Fruit fly (Drosophila melanogaster): ENCODE measurements around the gene CG32532.

CG32532 gene

DNA sequence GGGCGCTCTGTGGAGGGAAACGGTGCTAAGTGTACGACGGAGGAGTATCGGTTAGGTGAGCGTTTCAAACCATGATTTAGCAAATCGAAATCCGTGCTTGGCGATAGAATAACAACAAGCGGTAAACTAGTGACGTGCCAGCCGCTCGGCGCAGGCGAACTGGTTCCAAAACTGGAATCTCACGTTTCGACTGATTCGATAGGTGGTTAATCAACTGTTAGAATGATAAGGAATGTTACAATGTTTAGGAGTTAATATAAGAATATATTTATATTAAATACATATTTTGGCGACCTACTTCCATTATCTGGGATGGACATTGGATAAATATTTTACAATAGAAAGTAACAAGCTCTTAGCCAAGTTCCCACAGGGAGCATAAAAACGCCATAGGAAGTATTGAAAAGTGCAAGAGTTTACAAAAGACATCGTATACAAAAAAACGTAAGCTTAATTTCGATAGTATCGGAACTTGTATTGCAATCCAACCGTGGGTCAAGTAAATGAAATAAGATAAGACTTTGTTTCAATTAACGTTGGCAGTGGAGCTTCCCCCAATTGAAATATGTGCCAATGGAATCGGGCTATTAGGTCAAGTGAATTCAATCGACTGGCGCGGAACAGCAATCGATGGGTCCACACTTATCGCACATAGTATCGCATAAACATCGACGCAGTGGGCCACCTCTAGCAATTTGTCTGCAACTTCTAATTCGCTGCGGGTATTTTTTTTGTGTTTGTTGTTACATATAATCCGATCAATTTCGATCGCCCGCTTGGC, 52.3 kb downstream of the CG32532 start, which contains the start of the genes ksh, CG14200 and Pfrx:
Gene ksh (minus strand): TSS at position 163 of the 781 bp plus-strand sequence.
Gene CG14200 (plus strand): TSS at position 676 of the 781 bp plus-strand sequence.
Gene Pfrx (plus strand): TSS at position 676 of the 781 bp plus-strand sequence.
- TF ChIP-seq EcR (GFP tag; optimal IDR thresholded peaks at IDR 0.05): no peak
- no peak for TF ChIP-seq CG17806 (tag; optimal IDR thresholded peaks at IDR 0.05)
- no peak for TF ChIP-seq CG10348 (GFP tag; IDR thresholded peaks at IDR 0.05)
- no peak for TF ChIP-seq CG12605 (GFP tag; IDR thresholded peaks at IDR 0.05)
- no peak for TF ChIP-seq fd96Ca (GFP tag; IDR thresholded peaks at IDR 0.05)

DNA sequence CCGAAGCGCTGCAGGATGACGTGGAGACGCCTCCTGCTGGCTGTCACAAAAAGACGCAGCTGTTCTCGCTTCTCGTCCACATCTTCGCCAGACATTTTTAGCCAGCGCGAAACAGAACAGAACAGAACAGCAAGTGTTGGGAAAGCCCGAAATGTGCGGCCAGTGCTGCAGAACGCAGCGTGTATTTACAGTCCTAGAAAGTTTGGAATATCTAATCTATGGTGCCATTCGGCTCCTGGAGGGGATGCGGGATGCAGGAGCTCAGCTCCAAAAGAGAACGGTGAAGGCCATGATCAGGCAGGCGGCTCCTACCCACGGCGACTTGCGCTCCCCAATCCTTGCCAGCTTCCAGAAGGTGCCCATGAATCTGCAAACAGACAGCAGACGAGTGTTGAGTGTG, 53.0 kb downstream of the CG32532 start, which contains the start of gene CG12204:
Gene CG12204 (minus strand): TSS at position 117 of the 400 bp plus-strand sequence.
- 0 out of 3 replicates have a peak, but pooled peaks have one; percentile 14 for TF ChIP-seq CG4496 (GFP tag; IDR thresholded peaks at IDR 0.05)
- TF ChIP-seq rn (GFP tag; IDR thresholded peaks at IDR 0.05): no peak

DNA sequence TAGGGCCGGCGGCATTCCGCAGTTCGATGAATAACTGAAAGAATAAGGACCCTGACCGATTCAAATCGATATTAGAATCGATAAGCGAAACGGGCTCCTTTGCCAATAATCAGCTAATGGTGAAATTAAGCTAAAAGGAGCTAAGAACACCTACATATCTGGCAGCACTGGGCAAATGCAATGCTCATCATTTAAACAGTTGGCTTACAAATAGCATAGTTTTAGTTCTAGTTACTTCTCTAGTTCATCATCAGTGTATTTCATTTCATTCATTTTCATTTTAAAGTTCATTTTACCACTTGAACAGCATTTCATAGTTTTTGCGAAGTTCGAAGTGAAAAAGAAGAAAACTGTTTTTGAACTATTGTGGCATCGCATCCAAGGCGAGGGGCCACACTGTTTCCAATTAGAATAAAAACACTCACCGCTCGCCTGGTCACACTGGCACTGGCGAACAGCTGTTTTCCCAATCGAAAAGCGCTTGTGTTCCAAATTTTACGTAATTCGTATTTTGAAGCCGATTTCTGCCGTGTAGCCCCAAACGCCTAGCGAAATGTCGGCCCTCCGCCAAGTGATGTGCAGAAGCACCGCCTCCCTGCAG, 55.2 kb downstream of the CG32532 start, which contains the start of the genes pcm and ND-18:
Gene pcm (minus strand): TSS at position 28 of the 601 bp plus-strand sequence.
Gene ND-18 (plus strand): TSS at position 438 of the 601 bp plus-strand sequence.
- no peak for TF ChIP-seq D1 (tag; optimal IDR thresholded peaks at IDR 0.05)

DNA sequence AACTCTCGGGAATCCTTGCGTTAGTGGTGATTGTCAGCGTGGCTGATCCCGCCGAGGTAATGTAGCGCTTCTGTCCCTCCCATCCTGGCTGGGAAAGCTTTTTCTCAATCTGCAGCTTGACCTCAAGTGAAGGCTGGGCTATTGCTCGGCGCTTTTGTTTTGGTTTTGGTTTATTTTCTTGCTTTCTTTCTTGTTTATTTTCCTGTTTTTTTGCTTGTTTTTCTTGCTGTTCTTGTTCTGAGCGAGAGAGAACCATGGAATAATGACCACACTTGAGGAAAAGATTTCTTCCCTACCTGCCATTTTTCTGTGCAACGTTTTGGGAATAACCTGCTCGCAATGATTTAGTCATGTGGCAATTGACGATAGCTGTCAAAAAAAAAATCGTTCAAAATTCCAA, 62.2 kb downstream of the CG32532 start:
- TF ChIP-seq Pif1A (GFP tag; optimal IDR thresholded peaks at IDR 0.05) (no peak), Snoo (tag; optimal IDR thresholded peaks at IDR 0.05) (no peak), Ets98B (GFP tag; IDR thresholded peaks at IDR 0.05) (peak; percentile 22; the same call in 1 of the 2 replicates), fd96Ca (GFP tag; IDR thresholded peaks at IDR 0.05) (0 out of 3 replicates have a peak, but pooled peaks have one; percentile 43), CG34367 (tag; optimal IDR thresholded peaks at IDR 0.05) (peak; percentile 73), EcR (GFP tag; optimal IDR thresholded peaks at IDR 0.05) (peak; percentile 29), CG32121 (GFP tag; IDR thresholded peaks at IDR 0.05) (0 out of 2 replicates have a peak, but pooled peaks have one; percentile 14), CG8159 (tag; optimal IDR thresholded peaks at IDR 0.05) (peak; percentile 71), CG9948 (tag; optimal IDR thresholded peaks at IDR 0.05) (peak; percentile 47), gl (tag; optimal IDR thresholded peaks at IDR 0.05) (peak; percentile 90), CG4496 (GFP tag; IDR thresholded peaks at IDR 0.05) (peak; percentile 65; the same call in 2 of the 3 replicates), CG15710 (tag; optimal IDR thresholded peaks at IDR 0.05) (peak; percentile 76), CG12605 (GFP tag; IDR thresholded peaks at IDR 0.05) (peak; percentile 80), CG13204 (GFP tag; optimal IDR thresholded peaks at IDR 0.05) (no peak), CG17806 (tag; optimal IDR thresholded peaks at IDR 0.05) (peak; percentile 59), rn (GFP tag; IDR thresholded peaks at IDR 0.05) (no peak), CG10348 (GFP tag; IDR thresholded peaks at IDR 0.05) (no peak)

Data from whole organism, pupa.